Worm (Caenorhabditis elegans): Measurements from ENCODE around the gene C01G6.4.

The C01G6.4 gene

DNA sequence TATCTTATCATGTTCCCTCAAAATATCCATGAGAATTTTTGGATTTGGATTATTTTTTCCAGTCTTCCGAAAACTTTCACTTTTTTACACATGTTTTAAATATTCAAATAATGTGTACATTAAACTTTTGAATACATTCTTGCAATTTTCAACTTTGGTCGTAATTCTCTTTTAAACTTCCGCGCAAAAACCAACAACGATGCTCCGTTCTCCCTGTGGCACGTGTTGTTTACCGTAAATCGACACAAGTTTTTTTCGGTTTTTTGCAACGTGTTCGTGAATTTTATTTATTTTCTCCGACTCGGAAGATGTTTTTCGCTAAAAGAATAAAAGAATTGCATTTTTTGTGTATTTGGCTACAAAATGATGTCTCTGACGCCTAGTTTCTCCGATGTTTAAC, 30.0 kb downstream of the C01G6.4 start (continued):
- TF ChIP-seq dpff-1 (tag; optimal IDR thresholded peaks at IDR 0.05) (no peak), B0336.3 (GFP tag; IDR thresholded peaks at IDR 0.05) (no peak), ztf-22 (GFP tag; optimal IDR thresholded peaks at IDR 0.05) (no peak), nhr-27 (tag; optimal IDR thresholded peaks at IDR 0.05) (no peak), rec-8 (tag; optimal IDR thresholded peaks at IDR 0.05) (no peak), nhr-80 (tag; optimal IDR thresholded peaks at IDR 0.05) (no peak), cebp-1 (GFP tag; IDR thresholded peaks at IDR 0.05) (no peak), cebp-1 (tag; optimal IDR thresholded peaks at IDR 0.05) (no peak), xnd-1 (tag; optimal IDR thresholded peaks at IDR 0.05) (no peak), F52B5.7 (tag; optimal IDR thresholded peaks at IDR 0.05) (no peak), ZK185.1 (tag; optimal IDR thresholded peaks at IDR 0.05; ENCODE audit: poor library complexity, severe bottlenecking) (no peak), cebp-2 (GFP tag; IDR thresholded peaks at IDR 0.05) (no peak), pha-4 (tag; optimal IDR thresholded peaks at IDR 0.05) (peak; percentile 28), nhr-120 (GFP tag; IDR thresholded peaks at IDR 0.05) (no peak), gei-17 (GFP tag; optimal IDR thresholded peaks at IDR 0.05) (no peak), tlf-1 (GFP tag; optimal IDR thresholded peaks at IDR 0.05) (no peak), snpc-3.4 (tag; optimal IDR thresholded peaks at IDR 0.05) (no peak), ceh-79 (tag; optimal IDR thresholded peaks at IDR 0.05) (no peak), dpl-1 (GFP tag; optimal IDR thresholded peaks at IDR 0.05) (peak; percentile 25), attf-5 (GFP tag; optimal IDR thresholded peaks at IDR 0.05) (no peak), B0261.1 (tag; optimal IDR thresholded peaks at IDR 0.05) (no peak), F57C9.4 (tag; optimal IDR thresholded peaks at IDR 0.05) (no peak), repo-1 (tag; optimal IDR thresholded peaks at IDR 0.05) (no peak), lin-40 (tag; optimal IDR thresholded peaks at IDR 0.05) (no peak), madf-8 (GFP tag; conservative IDR thresholded peaks at IDR 0.05) (no peak), lsy-27 (tag; optimal IDR thresholded peaks at IDR 0.05; ENCODE audit: borderline replicate concordance, insufficient read depth) (no peak), let-526 (GFP tag; IDR thresholded peaks at IDR 0.05) (no peak), F23B12.7 (tag; optimal IDR thresholded peaks at IDR 0.05; ENCODE audit: insufficient read depth) (peak; percentile 38), ztf-28 (GFP tag; IDR thresholded peaks at IDR 0.05) (no peak), nfya-1 (tag; optimal IDR thresholded peaks at IDR 0.05; ENCODE audit: borderline replicate concordance, insufficient read depth) (no peak), efl-1 (GFP tag; optimal IDR thresholded peaks at IDR 0.05) (peak; percentile 49), mes-4 (tag; optimal IDR thresholded peaks at IDR 0.05) (no peak), Y56A3A.18 (GFP tag; IDR thresholded peaks at IDR 0.05) (no peak), let-607 (tag; optimal IDR thresholded peaks at IDR 0.05) (peak; percentile 16 to 86), lir-1 (GFP tag; conservative IDR thresholded peaks at IDR 0.05) (no peak), lin-35 (GFP tag; optimal IDR thresholded peaks at IDR 0.05) (peak in 1 of 3 experiments; percentile 76), C06A6.2 (GFP tag; conservative IDR thresholded peaks at IDR 0.05) (no peak), athp-1 (tag; optimal IDR thresholded peaks at IDR 0.05) (no peak)

DNA sequence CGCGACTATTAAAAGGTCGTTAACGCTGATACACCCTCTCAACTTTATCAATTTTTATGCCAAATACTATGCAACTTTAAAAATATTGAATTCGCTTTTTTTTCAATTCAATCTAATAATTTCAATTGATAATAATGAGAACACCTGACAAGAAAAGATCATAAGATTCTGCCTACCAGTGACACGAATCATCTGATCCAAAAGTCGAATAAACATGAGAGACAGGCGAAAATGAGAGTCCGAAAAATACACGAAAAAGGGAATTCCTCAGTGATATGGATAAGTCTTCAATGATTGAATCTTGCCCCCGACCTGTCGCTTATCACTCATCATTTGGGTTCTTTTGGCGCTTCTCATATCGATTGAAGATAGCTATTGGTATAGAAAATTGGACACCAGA, 31.2 kb downstream of the C01G6.4 start:
- TF ChIP-seq mes-4 (tag; optimal IDR thresholded peaks at IDR 0.05) (no peak), nhr-179 (tag; optimal IDR thresholded peaks at IDR 0.05) (no peak), F57C9.4 (tag; optimal IDR thresholded peaks at IDR 0.05) (no peak), dox-1 (GFP tag; IDR thresholded peaks at IDR 0.05) (no peak), attf-6 (GFP tag; IDR thresholded peaks at IDR 0.05) (no peak), ekl-4 (GFP tag; IDR thresholded peaks at IDR 0.05) (no peak), xnd-1 (tag; optimal IDR thresholded peaks at IDR 0.05) (no peak)
